Fruit fly (Drosophila melanogaster) whole organism, pupa: Measurements from ENCODE around the gene Sfp93F.

Source experiments
- CG10348 ChIP-seq: fragments of 200-800 bp; sonication (Bioruptor generic); IDR thresholded peaks from 2 replicates; pipeline ENCODE4 v1.3.6; 2022; ENCODE audit warnings: missing biosample characterization, missing genetic modification characterization
- CG12605 ChIP-seq: fragments of 200-800 bp; sonication (Bioruptor generic); IDR thresholded peaks from 2 replicates; pipeline ENCODE4 v1.3.6; 2022; ENCODE audit warnings: missing biosample characterization, missing genetic modification characterization
- CG13204 ChIP-seq: fragments of 200-800 bp; sonication (Bioruptor generic); optimal IDR thresholded peaks from 2 replicates; lab custom pipeline; 2018; ENCODE audit warnings: missing biosample characterization, mild to moderate bottlenecking, missing genetic modification characterization, moderate library complexity
- CG14655 ChIP-seq: fragments of 200-800 bp; sonication (Bioruptor generic); optimal IDR thresholded peaks from 3 replicates; lab custom pipeline; 2017; ENCODE audit warnings: mild to moderate bottlenecking, missing biosample characterization, missing genetic modification reagents, missing genetic modification characterization
- CG15710 ChIP-seq: fragments of 200-800 bp; sonication (Bioruptor generic); optimal IDR thresholded peaks from 2 replicates; lab custom pipeline; 2018; ENCODE audit warnings: missing biosample characterization, mild to moderate bottlenecking, missing genetic modification characterization, moderate library complexity
- CG17806 ChIP-seq: fragments of 200-800 bp; sonication (Bioruptor generic); optimal IDR thresholded peaks from 2 replicates; lab custom pipeline; 2018; ENCODE audit warnings: missing biosample characterization, mild to moderate bottlenecking, missing genetic modification characterization, moderate library complexity
- CG32121 ChIP-seq: fragments of 200-800 bp; sonication (Bioruptor generic); IDR thresholded peaks from 2 replicates; pipeline ENCODE4 v1.3.6; 2022; ENCODE audit warnings: missing biosample characterization, missing genetic modification characterization
- CG34367 ChIP-seq: fragments of 200-800 bp; sonication (Bioruptor generic); optimal IDR thresholded peaks from 2 replicates; lab custom pipeline; 2018; ENCODE audit warnings: missing biosample characterization, mild to moderate bottlenecking, missing genetic modification characterization
- CG4496 ChIP-seq: fragments of 200-800 bp; sonication (Bioruptor generic); IDR thresholded peaks from 3 replicates; pipeline ENCODE4 v1.3.6; 2022; ENCODE audit warnings: missing biosample characterization, missing genetic modification characterization
- CG8159 ChIP-seq: fragments of 200-800 bp; sonication (Bioruptor generic); optimal IDR thresholded peaks from 3 replicates; lab custom pipeline; 2018; ENCODE audit warnings: missing biosample characterization, mild to moderate bottlenecking, missing genetic modification characterization, moderate library complexity
- CG8301 ChIP-seq: fragments of 200-800 bp; sonication (Bioruptor generic); optimal IDR thresholded peaks from 2 replicates; lab custom pipeline; 2018; ENCODE audit warnings: missing biosample characterization, mild to moderate bottlenecking, missing genetic modification characterization
- CG9948 ChIP-seq: fragments of 200-800 bp; sonication (Bioruptor generic); optimal IDR thresholded peaks from 2 replicates; lab custom pipeline; 2018; ENCODE audit warnings: missing biosample characterization, mild to moderate bottlenecking, missing genetic modification characterization, moderate library complexity
- D1 ChIP-seq: fragments of 200-800 bp; sonication (Bioruptor generic); optimal IDR thresholded peaks from 2 replicates; lab custom pipeline; 2018; ENCODE audit warnings: missing biosample characterization, mild to moderate bottlenecking, missing genetic modification characterization, moderate library complexity
- EcR ChIP-seq: fragments of 200-800 bp; sonication (Bioruptor generic); optimal IDR thresholded peaks from 3 replicates; lab custom pipeline; 2019; ENCODE audit warnings: missing biosample characterization, missing genetic modification characterization, mild to moderate bottlenecking, moderate library complexity, missing genetic modification reagents
- Ets98B ChIP-seq: fragments of 200-800 bp; sonication (Bioruptor generic); IDR thresholded peaks from 2 replicates; pipeline ENCODE4 v1.3.6; 2022; ENCODE audit warnings: missing biosample characterization, missing genetic modification characterization
- Pif1A ChIP-seq: fragments of 200-800 bp; sonication (Bioruptor generic); optimal IDR thresholded peaks from 3 replicates; lab custom pipeline; 2016; ENCODE audit warnings: missing biosample characterization, missing genetic modification characterization
- Pif1B ChIP-seq: fragments of 200-800 bp; sonication (Bioruptor generic); optimal IDR thresholded peaks from 3 replicates; lab custom pipeline; 2016; ENCODE audit warnings: missing biosample characterization, missing genetic modification characterization
- Snoo ChIP-seq: fragments of 200-800 bp; sonication (Bioruptor generic); optimal IDR thresholded peaks from 3 replicates; lab custom pipeline; 2017; ENCODE audit warnings: missing biosample characterization, mild to moderate bottlenecking, missing genetic modification characterization, inconsistent platforms
- fd96Ca ChIP-seq: fragments of 200-800 bp; sonication (Bioruptor generic); IDR thresholded peaks from 3 replicates; pipeline ENCODE4 v1.3.6; 2022; ENCODE audit warnings: missing biosample characterization, missing genetic modification characterization
- gl ChIP-seq: fragments of 200-800 bp; sonication (Bioruptor generic); optimal IDR thresholded peaks from 2 replicates; lab custom pipeline; 2018; ENCODE audit warnings: missing biosample characterization, mild to moderate bottlenecking, missing genetic modification characterization
- rn ChIP-seq: fragments of 200-800 bp; sonication (Bioruptor generic); IDR thresholded peaks from 2 replicates; pipeline ENCODE4 v1.3.6; 2022; ENCODE audit warnings: missing biosample characterization, missing genetic modification characterization

Gene Sfp93F

dm6 chr3R:21719420-21719933 lies 16.6 kb downstream of the Sfp93F start, which contains the start of gene CG31176:
TSS of gene CG31176 (minus strand) at chr3R:21719660.
- TF ChIP-seq Snoo (tag; lab: Kevin White, UChicago), result no peak
- TF ChIP-seq CG15710, result no peak
- no peak for TF ChIP-seq CG17806 (tag; lab: Kevin White, UChicago)
- TF ChIP-seq CG12605 (GFP tag; lab: Robert Waterston, UW), result peak; percentile 11; the same call in 1 of the 2 replicates

dm6 chr3R:21704439-21704838 lies 31.7 kb downstream of the Sfp93F start:
- peak; percentile 49 for TF ChIP-seq Pif1B
- no peak for TF ChIP-seq fd96Ca (GFP tag; lab: Robert Waterston, UW)
- peak; percentile 67 for TF ChIP-seq Snoo (tag; lab: Kevin White, UChicago)
- TF ChIP-seq CG13204, result no peak
- peak; percentile 65; the same call in 1 of the 3 replicates for TF ChIP-seq CG4496 (GFP tag; lab: Robert Waterston, UW)
- no peak for TF ChIP-seq rn (GFP tag; lab: Robert Waterston, UW)
- TF ChIP-seq Pif1A (GFP tag; lab: Kevin White, UChicago), result peak; percentile 64
- TF ChIP-seq CG9948 (tag; lab: Kevin White, UChicago), result no peak
- no peak for TF ChIP-seq CG34367 (tag; lab: Kevin White, UChicago)
- TF ChIP-seq gl (tag; lab: Kevin White, UChicago), result no peak
- TF ChIP-seq CG10348, result no peak
- TF ChIP-seq EcR (GFP tag; lab: Kevin White, UChicago), result no peak
- TF ChIP-seq CG8159 (tag; lab: Kevin White, UChicago), result no peak
- 0 out of 2 replicates have a peak, but pooled peaks have one; percentile 17 for TF ChIP-seq CG32121 (GFP tag; lab: Robert Waterston, UW)
- TF ChIP-seq CG12605 (GFP tag; lab: Robert Waterston, UW), result peak; percentile 60; the same call in 1 of the 2 replicates
- peak; percentile 14 for TF ChIP-seq CG14655 (GFP tag; lab: Kevin White, UChicago)
- TF ChIP-seq Ets98B, result peak; percentile 58
- TF ChIP-seq, all 21 proteins: peak for 8

dm6 chr3R:21703346-21703745 lies 32.8 kb downstream of the Sfp93F start:
- TF ChIP-seq CG9948 (tag; lab: Kevin White, UChicago) (no peak), CG12605 (GFP tag; lab: Robert Waterston, UW) (no peak), CG32121 (GFP tag; lab: Robert Waterston, UW) (peak; percentile 77), CG14655 (GFP tag; lab: Kevin White, UChicago) (peak; percentile 59), CG10348 (0 out of 2 replicates have a peak, but pooled peaks have one; percentile 11), Ets98B (peak; percentile 76), gl (tag; lab: Kevin White, UChicago) (no peak), rn (GFP tag; lab: Robert Waterston, UW) (peak; percentile 45; the same call in 1 of the 2 replicates), CG8301 (tag; lab: Kevin White, UChicago) (peak; percentile 65), EcR (GFP tag; lab: Kevin White, UChicago) (no peak), CG4496 (GFP tag; lab: Robert Waterston, UW) (peak; percentile 69; the same call in 2 of the 3 replicates), Pif1A (GFP tag; lab: Kevin White, UChicago) (peak; percentile 46), fd96Ca (GFP tag; lab: Robert Waterston, UW) (no peak), CG17806 (tag; lab: Kevin White, UChicago) (no peak), CG13204 (no peak), CG8159 (tag; lab: Kevin White, UChicago) (no peak), Snoo (tag; lab: Kevin White, UChicago) (peak; percentile 14), CG15710 (no peak), D1 (tag; lab: Kevin White, UChicago) (no peak), CG34367 (tag; lab: Kevin White, UChicago) (no peak), Pif1B (peak; percentile 22)

dm6 chr3R:21701529-21701928 lies 34.6 kb downstream of the Sfp93F start:
- TF ChIP-seq D1 (tag; lab: Kevin White, UChicago) (no peak), fd96Ca (GFP tag; lab: Robert Waterston, UW) (no peak), CG8301 (tag; lab: Kevin White, UChicago) (no peak), gl (tag; lab: Kevin White, UChicago) (no peak)

- TF ChIP-seq Pif1B, result no peak
- no peak for TF ChIP-seq EcR (GFP tag; lab: Kevin White, UChicago)
- TF ChIP-seq Pif1A (GFP tag; lab: Kevin White, UChicago), result no peak
- TF ChIP-seq Ets98B, result no peak
- TF ChIP-seq CG34367 (tag; lab: Kevin White, UChicago), result no peak
- no peak for TF ChIP-seq CG32121 (GFP tag; lab: Robert Waterston, UW)
- TF ChIP-seq CG12605 (GFP tag; lab: Robert Waterston, UW), result no peak
- no peak for TF ChIP-seq CG14655 (GFP tag; lab: Kevin White, UChicago)
- no peak for TF ChIP-seq CG17806 (tag; lab: Kevin White, UChicago)
- no peak for TF ChIP-seq CG9948 (tag; lab: Kevin White, UChicago)
- no peak for TF ChIP-seq CG13204
- no peak for TF ChIP-seq fd96Ca (GFP tag; lab: Robert Waterston, UW)
- no peak for TF ChIP-seq CG4496 (GFP tag; lab: Robert Waterston, UW)
These were observed 35.6 kb downstream of the Sfp93F start for dm6 chr3R:21700458-21700857.

- TF ChIP-seq rn (GFP tag; lab: Robert Waterston, UW) (peak; percentile 44), CG14655 (GFP tag; lab: Kevin White, UChicago) (peak; percentile 86), Pif1B (peak; percentile 80), CG13204 (peak; percentile 86), CG8159 (tag; lab: Kevin White, UChicago) (peak; percentile 93), CG12605 (GFP tag; lab: Robert Waterston, UW) (peak; percentile 33), fd96Ca (GFP tag; lab: Robert Waterston, UW) (no peak), gl (tag; lab: Kevin White, UChicago) (peak; percentile 59), CG8301 (tag; lab: Kevin White, UChicago) (peak; percentile 80), CG34367 (tag; lab: Kevin White, UChicago) (peak; percentile 83), CG4496 (GFP tag; lab: Robert Waterston, UW) (peak; percentile 77), CG17806 (tag; lab: Kevin White, UChicago) (peak; percentile 88), CG15710 (peak; percentile 93), CG9948 (tag; lab: Kevin White, UChicago) (peak; percentile 89), Pif1A (GFP tag; lab: Kevin White, UChicago) (peak; percentile 76), CG10348 (no peak), CG32121 (GFP tag; lab: Robert Waterston, UW) (peak; percentile 71), EcR (GFP tag; lab: Kevin White, UChicago) (peak; percentile 45), Snoo (tag; lab: Kevin White, UChicago) (peak; percentile 65), D1 (tag; lab: Kevin White, UChicago) (peak; percentile 88), Ets98B (peak; percentile 58)
These were observed 37.2 kb downstream of the Sfp93F start for dm6 chr3R:21698895-21699300.
